Fruit fly (Drosophila melanogaster): ENCODE results near the gene CG5112.

The CG5112 gene

dm6 chr3R:25472635-25473552, 18.4 kb upstream of the CG5112 start, which contains the start of the genes Fur1 and Vps33B (continued):
- peak; percentile 94 for TF ChIP-seq Aef1 (GFP tag; IDR thresholded peaks at IDR 0.05)
- TF ChIP-seq CG2202 (tag; optimal IDR thresholded peaks at IDR 0.05), result peak; percentile 91
- TF ChIP-seq CG10979 (tag; optimal IDR thresholded peaks at IDR 0.05), result peak; percentile 96
- peak; percentile 93 for TF ChIP-seq Fer2 (tag; optimal IDR thresholded peaks at IDR 0.05)
- peak; percentile 99 for TF ChIP-seq Xbp1 (GFP tag; optimal IDR thresholded peaks at IDR 0.05)
- peak; percentile 89 for TF ChIP-seq sd (tag; optimal IDR thresholded peaks at IDR 0.05)
- peak; percentile 96 for TF ChIP-seq tup (GFP tag; optimal IDR thresholded peaks at IDR 0.05)
- peak; percentile 89 for TF ChIP-seq psq (GFP tag; optimal IDR thresholded peaks at IDR 0.05)
- TF ChIP-seq pan (optimal IDR thresholded peaks at IDR 0.05), result no peak
- peak in 1 of 2 experiments; percentile 95 for TF ChIP-seq pan (GFP tag; optimal IDR thresholded peaks at IDR 0.05 in 1 of 2, IDR thresholded peaks at IDR 0.05 in 1 of 2)
- TF ChIP-seq CG3163 (GFP tag; optimal IDR thresholded peaks at IDR 0.05), result peak; percentile 90
- TF ChIP-seq nau (GFP tag; optimal IDR thresholded peaks at IDR 0.05), result no peak
- peak; percentile 79 for TF ChIP-seq hkb (optimal IDR thresholded peaks at IDR 0.05)
- TF ChIP-seq hkb (GFP tag; IDR thresholded peaks at IDR 0.05), result peak; percentile 95
- peak; percentile 100 for TF ChIP-seq Ets65A (GFP tag)
- TF ChIP-seq jumu (GFP tag; optimal IDR thresholded peaks at IDR 0.05), result peak; percentile 99
- no peak for TF ChIP-seq hth (optimal IDR thresholded peaks at IDR 0.05)
- TF ChIP-seq CG15514 (GFP tag; optimal IDR thresholded peaks at IDR 0.05), result peak; percentile 99
- TF ChIP-seq CG30020 (tag; optimal IDR thresholded peaks at IDR 0.05), result peak; percentile 88
- TF ChIP-seq Dp (GFP tag; optimal IDR thresholded peaks at IDR 0.05), result peak; percentile 32
- TF ChIP-seq dan (GFP tag; IDR thresholded peaks at IDR 0.05), result no peak; the same call in 1 of the 2 replicates
- peak; percentile 94 for TF ChIP-seq CG9215 (GFP tag; IDR thresholded peaks at IDR 0.05)
- TF ChIP-seq tll (GFP tag; optimal IDR thresholded peaks at IDR 0.05), result peak; percentile 28 to 94
- TF ChIP-seq da (GFP tag; optimal IDR thresholded peaks at IDR 0.05), result peak; percentile 96
- TF ChIP-seq CG12155 (GFP tag; optimal IDR thresholded peaks at IDR 0.05), result peak; percentile 97
- TF ChIP-seq chn (GFP tag; optimal IDR thresholded peaks at IDR 0.05), result peak; percentile 99
- TF ChIP-seq CG12942 (GFP tag; optimal IDR thresholded peaks at IDR 0.05), result peak; percentile 98
- TF ChIP-seq sc (optimal IDR thresholded peaks at IDR 0.05), result no peak
- peak; percentile 96 for TF ChIP-seq sc (GFP tag; optimal IDR thresholded peaks at IDR 0.05)
- peak; percentile 94 for TF ChIP-seq Oaz (GFP tag; IDR thresholded peaks at IDR 0.05)
- peak; percentile 97 for TF ChIP-seq lab (GFP tag; optimal IDR thresholded peaks at IDR 0.05)
- peak; percentile 76 for TF ChIP-seq exex (tag; optimal IDR thresholded peaks at IDR 0.05)
- TF ChIP-seq CG10209 (GFP tag; optimal IDR thresholded peaks at IDR 0.05), result peak; percentile 97
- peak; percentile 93 for TF ChIP-seq Spps (tag; optimal IDR thresholded peaks at IDR 0.05)
- TF ChIP-seq CG13624 (GFP tag; optimal IDR thresholded peaks at IDR 0.05), result peak; percentile 98
- TF ChIP-seq H2.0 (GFP tag; IDR thresholded peaks at IDR 0.05), result peak; percentile 94
- peak; percentile 79 for TF ChIP-seq ac (GFP tag; optimal IDR thresholded peaks at IDR 0.05)
- peak; percentile 68 for TF ChIP-seq ato (GFP tag; IDR thresholded peaks at IDR 0.05; ENCODE audit: partially characterized antibody)
- TF ChIP-seq her (GFP tag; optimal IDR thresholded peaks at IDR 0.05), result peak; percentile 95
- peak; percentile 98 for TF ChIP-seq Bteb2 (GFP tag; optimal IDR thresholded peaks at IDR 0.05)
- no peak for TF ChIP-seq D (optimal IDR thresholded peaks at IDR 0.05)
- peak; percentile 95 for TF ChIP-seq D (GFP tag; optimal IDR thresholded peaks at IDR 0.05)
- TF ChIP-seq Doc3 (GFP tag; IDR thresholded peaks at IDR 0.05; ENCODE audit: partially characterized antibody), result peak; percentile 68
- TF ChIP-seq Atf6 (GFP tag; IDR thresholded peaks at IDR 0.05), result peak; percentile 96
- TF ChIP-seq lmd (GFP tag; IDR thresholded peaks at IDR 0.05), result peak; percentile 96
- TF ChIP-seq ssp (GFP tag; IDR thresholded peaks at IDR 0.05), result peak; percentile 90
- TF ChIP-seq Elba2 (GFP tag; optimal IDR thresholded peaks at IDR 0.05), result peak; percentile 92
- TF ChIP-seq CG17186 (GFP tag; optimal IDR thresholded peaks at IDR 0.05), result peak; percentile 93
- TF ChIP-seq CG6272 (GFP tag; IDR thresholded peaks at IDR 0.05), result peak; percentile 92
- peak; percentile 93 for TF ChIP-seq sqz (GFP tag; optimal IDR thresholded peaks at IDR 0.05)
